Fruit fly (Drosophila melanogaster): ENCODE results near the gene Cpr62Bc.
A peak's percentile ranks its signal among the peaks of the same experiment; 100 is the strongest.

Cpr62Bc gene

DNA sequence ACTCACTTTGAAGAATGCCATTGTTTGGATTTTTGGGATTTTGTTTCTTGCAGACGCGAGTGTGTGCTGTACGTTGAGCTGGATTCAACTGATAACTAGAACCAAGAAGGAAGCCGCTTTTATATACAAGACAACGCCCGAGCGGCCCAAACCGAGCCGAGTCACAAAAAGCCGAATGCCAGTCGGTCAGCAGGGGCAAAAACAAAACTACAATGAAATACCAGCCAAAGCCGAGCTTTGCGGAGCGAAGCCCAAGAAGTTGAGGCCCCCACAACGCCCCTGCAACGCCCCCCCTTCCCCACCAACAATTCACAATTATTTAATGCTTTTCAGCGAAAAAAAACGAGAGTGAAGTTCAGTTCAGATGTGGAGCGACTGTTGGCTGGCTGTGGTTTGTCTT is at the start of gene Cpr62Bc:
Cpr62Bc (minus strand) TSS at position 101 of the 400 bp plus-strand sequence.
- no peak for TF ChIP-seq rn (GFP tag; IDR thresholded peaks at IDR 0.05)
- peak; percentile 12 for TF ChIP-seq gl (tag; optimal IDR thresholded peaks at IDR 0.05)

DNA sequence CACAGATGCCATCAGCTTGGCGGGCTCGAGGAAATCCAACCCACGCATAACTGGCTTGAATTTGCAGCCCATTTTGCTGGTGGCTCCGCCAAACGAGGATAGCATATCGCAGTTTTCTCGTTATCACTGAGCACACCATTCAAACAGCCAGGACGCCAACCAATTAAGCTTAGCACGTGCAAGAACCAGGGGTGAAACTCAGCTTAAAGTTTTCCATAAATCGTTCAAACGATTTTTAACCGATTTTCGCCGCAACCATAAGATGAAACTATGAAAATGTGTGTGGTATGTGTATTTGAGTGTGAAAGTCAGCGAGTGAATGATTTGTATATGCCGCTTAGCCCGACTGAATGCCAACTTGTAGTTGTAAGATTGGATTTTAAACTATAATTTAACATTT is 49.1 kb upstream of the Cpr62Bc start:
- TF ChIP-seq CG12605 (GFP tag; IDR thresholded peaks at IDR 0.05) (no peak), CG13204 (GFP tag; optimal IDR thresholded peaks at IDR 0.05) (no peak), CG32121 (GFP tag; IDR thresholded peaks at IDR 0.05) (no peak), CG4496 (GFP tag; IDR thresholded peaks at IDR 0.05) (peak; percentile 25; the same call in 1 of the 3 replicates), CG10348 (GFP tag; IDR thresholded peaks at IDR 0.05) (no peak)

DNA sequence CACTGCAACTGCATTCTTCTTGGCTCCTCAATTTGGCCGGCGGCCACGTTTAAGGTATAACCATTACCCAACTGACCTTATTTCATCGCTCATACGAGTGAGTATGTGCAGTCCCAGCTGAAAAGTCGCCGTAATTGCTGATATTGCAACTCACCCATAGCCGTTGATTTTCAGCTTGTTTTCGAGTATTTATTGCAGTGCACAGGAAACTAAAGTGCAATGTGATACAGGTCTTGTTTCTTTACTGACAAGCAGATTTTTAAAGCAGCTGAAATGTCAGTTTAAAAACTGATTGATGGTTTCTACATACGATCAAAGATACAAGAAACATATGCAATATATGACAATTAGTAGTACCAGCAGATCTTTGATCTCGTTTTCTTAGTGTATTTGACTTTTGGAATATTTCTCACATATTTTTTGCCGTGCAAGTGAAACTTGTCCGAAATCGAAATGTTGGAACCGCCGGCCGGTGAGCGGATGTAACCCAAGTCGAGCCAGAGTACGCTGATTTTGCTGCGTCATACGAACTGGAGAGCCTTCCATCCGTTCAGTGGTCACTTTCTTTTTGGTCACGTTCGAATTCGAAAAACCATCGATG is 46.1 kb upstream of the Cpr62Bc start:
- TF ChIP-seq CG32121 (GFP tag; IDR thresholded peaks at IDR 0.05) (no peak), fd96Ca (GFP tag; IDR thresholded peaks at IDR 0.05) (no peak), CG15710 (tag; optimal IDR thresholded peaks at IDR 0.05) (no peak), CG12605 (GFP tag; IDR thresholded peaks at IDR 0.05) (no peak), Snoo (tag; optimal IDR thresholded peaks at IDR 0.05) (no peak)

DNA sequence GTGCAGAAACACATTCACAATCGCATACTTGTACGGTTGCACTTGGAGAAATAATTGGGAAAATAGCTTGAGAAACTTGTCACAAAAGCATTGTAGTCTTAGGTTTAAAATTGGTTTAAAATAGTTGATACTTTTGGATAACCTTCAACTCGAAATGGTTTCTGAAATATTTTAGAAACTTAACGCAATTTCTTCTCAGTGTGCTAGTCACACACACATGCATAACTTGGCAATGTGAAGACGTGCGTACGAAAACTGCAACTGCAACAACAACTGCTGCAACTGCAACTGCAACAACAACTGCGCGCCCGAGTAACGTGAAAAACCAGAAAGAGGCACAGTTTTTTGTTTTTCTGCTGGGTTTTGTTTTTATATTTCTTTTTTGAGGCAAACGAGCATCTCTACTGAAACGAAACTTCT is 44.3 kb upstream of the Cpr62Bc start:
- TF ChIP-seq CG13204 (GFP tag; optimal IDR thresholded peaks at IDR 0.05) (peak; percentile 91), rn (GFP tag; IDR thresholded peaks at IDR 0.05) (peak; percentile 97), EcR (GFP tag; optimal IDR thresholded peaks at IDR 0.05) (no peak), Snoo (tag; optimal IDR thresholded peaks at IDR 0.05) (peak; percentile 92), gl (tag; optimal IDR thresholded peaks at IDR 0.05) (peak; percentile 95), CG17806 (tag; optimal IDR thresholded peaks at IDR 0.05) (peak; percentile 98), CG14655 (GFP tag; optimal IDR thresholded peaks at IDR 0.05) (peak; percentile 99), CG32121 (GFP tag; IDR thresholded peaks at IDR 0.05) (peak; percentile 99), CG8301 (tag; optimal IDR thresholded peaks at IDR 0.05) (peak; percentile 99), CG15710 (tag; optimal IDR thresholded peaks at IDR 0.05) (peak; percentile 97), CG10348 (GFP tag; IDR thresholded peaks at IDR 0.05) (peak; percentile 92), CG4496 (GFP tag; IDR thresholded peaks at IDR 0.05) (peak; percentile 99), CG12605 (GFP tag; IDR thresholded peaks at IDR 0.05) (peak; percentile 97), CG9948 (tag; optimal IDR thresholded peaks at IDR 0.05) (peak; percentile 96), Pif1A (GFP tag; optimal IDR thresholded peaks at IDR 0.05) (peak; percentile 98), D1 (tag; optimal IDR thresholded peaks at IDR 0.05) (peak; percentile 90), CG34367 (tag; optimal IDR thresholded peaks at IDR 0.05) (peak; percentile 98), Pif1B (GFP tag; optimal IDR thresholded peaks at IDR 0.05) (peak; percentile 97), Ets98B (GFP tag; IDR thresholded peaks at IDR 0.05) (peak; percentile 99), CG8159 (tag; optimal IDR thresholded peaks at IDR 0.05) (peak; percentile 98), fd96Ca (GFP tag; IDR thresholded peaks at IDR 0.05) (peak; percentile 98)

DNA sequence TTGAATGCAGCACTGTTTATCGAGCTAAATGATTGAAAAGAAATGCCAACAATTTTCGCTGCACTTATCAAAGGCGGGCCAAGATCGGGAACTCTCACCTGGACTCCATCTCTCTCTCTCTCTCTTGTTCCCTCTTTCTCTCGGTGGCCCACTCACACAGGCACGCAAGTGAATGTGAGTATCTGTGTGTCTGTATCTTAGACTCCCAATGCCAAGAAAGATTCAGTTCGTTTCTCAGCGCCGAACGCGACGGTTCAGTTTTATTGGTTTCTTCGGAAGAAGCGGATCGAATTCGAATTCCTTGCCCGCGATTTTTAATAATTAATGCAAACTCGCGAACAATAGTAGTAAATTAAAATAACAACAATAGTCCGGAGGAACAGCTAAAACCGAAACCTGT is 43.6 kb upstream of the Cpr62Bc start, which contains the start of gene Tmhs:
Tmhs (plus strand) TSS at position 222 of the 400 bp plus-strand sequence.
- TF ChIP-seq CG34367 (tag; optimal IDR thresholded peaks at IDR 0.05): no peak
- TF ChIP-seq Ets98B (GFP tag; IDR thresholded peaks at IDR 0.05): peak; percentile 19; the same call in 1 of the 2 replicates
- TF ChIP-seq fd96Ca (GFP tag; IDR thresholded peaks at IDR 0.05): no peak

DNA sequence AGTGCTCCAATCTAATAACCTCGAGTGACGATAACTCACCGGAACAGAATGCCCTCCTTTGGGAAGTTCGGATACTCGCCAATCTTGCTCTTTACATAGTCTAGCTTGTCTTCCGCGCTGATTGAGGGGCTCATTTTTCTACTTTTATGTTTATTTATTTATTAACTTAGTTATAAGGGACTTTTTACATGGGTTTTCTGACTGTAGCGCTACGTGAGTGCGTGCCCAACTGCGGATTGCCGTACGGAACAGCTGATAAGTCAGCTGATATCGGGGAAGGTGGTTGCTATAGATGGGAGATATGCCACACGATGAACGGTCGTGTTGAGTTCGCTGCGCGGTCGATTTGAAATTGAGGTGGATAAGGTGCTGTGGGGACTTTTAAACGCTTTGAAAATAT is 42.8 kb upstream of the Cpr62Bc start, which contains the start of gene Aprt:
Aprt (minus strand) TSS at position 368 of the 400 bp plus-strand sequence.
- TF ChIP-seq fd96Ca (GFP tag; IDR thresholded peaks at IDR 0.05): no peak
- no peak for TF ChIP-seq CG15710 (tag; optimal IDR thresholded peaks at IDR 0.05)
- TF ChIP-seq CG14655 (GFP tag; optimal IDR thresholded peaks at IDR 0.05): no peak
- TF ChIP-seq CG12605 (GFP tag; IDR thresholded peaks at IDR 0.05): no peak
- no peak for TF ChIP-seq CG32121 (GFP tag; IDR thresholded peaks at IDR 0.05)
- TF ChIP-seq CG34367 (tag; optimal IDR thresholded peaks at IDR 0.05): no peak
- TF ChIP-seq EcR (GFP tag; optimal IDR thresholded peaks at IDR 0.05): peak; percentile 2
- peak; percentile 8 for TF ChIP-seq Pif1B (GFP tag; optimal IDR thresholded peaks at IDR 0.05)
- no peak for TF ChIP-seq Ets98B (GFP tag; IDR thresholded peaks at IDR 0.05)

DNA sequence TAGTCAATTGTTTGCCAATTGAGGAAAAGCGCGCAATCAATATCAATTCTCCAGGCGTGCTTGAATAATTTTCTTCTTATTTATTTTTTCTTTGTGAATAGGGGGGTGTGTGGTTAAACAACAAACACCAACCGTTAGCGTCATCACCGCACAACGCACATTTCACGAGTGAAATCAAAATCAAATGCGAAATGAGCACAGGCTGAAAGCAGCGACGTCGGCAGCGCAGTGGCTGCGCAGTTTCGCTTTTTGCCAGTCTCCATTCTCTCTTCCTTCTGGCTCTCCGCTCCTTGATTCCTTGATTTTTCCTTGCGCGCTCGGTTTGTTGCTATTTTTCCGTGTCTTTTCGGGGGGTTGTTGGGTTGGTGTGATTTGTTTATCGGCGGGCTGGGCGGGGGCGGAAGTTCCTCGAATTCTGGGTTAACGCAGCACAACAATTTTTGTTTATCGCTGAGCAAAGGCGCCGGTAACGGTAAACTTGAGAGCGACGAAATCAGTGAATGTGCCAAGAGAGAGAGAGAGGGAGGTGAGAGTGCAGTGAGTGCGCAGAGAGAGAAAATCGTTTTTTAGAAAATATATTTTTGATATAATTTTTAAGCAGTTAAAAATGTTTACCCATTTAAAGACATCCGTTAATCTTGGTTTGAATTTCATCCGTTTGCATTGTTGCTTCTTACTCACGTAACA is 41.1 kb upstream of the Cpr62Bc start, which contains the start of gene CG13937:
CG13937 (minus strand) TSS at position 174 of the 687 bp plus-strand sequence.
- TF ChIP-seq gl (tag; optimal IDR thresholded peaks at IDR 0.05) (no peak), CG4496 (GFP tag; IDR thresholded peaks at IDR 0.05) (no peak), CG8301 (tag; optimal IDR thresholded peaks at IDR 0.05) (no peak)

Data from whole organism, pupa.